Fruit fly (Drosophila melanogaster) whole organism, embryonic: ENCODE data around the gene IntS2.

Experiments used
- Abd-B ChIP-seq: fragments of 200-800 bp; sonication (Bioruptor generic); optimal IDR thresholded peaks from 2 replicates; lab custom pipeline; 2018; ENCODE audit warnings: missing biosample characterization, mild to moderate bottlenecking, missing genetic modification characterization, moderate library complexity
- Blimp-1 ChIP-seq: fragments of 200-800 bp; sonication (Bioruptor generic); optimal IDR thresholded peaks from 3 replicates; lab custom pipeline; 2018; ENCODE audit warnings: missing biosample characterization, missing genetic modification characterization, mild to moderate bottlenecking, moderate library complexity, missing genetic modification reagents
- CG10321 ChIP-seq: fragments of 200-800 bp; sonication (Bioruptor generic); IDR thresholded peaks from 2 replicates; pipeline ENCODE4 v1.3.6; 2022; ENCODE audit warnings: missing biosample characterization, missing genetic modification characterization
- CG10366 ChIP-seq: fragments of 200-800 bp; sonication (Bioruptor generic); IDR thresholded peaks from 2 replicates; pipeline ENCODE4 v1.3.6; 2022; ENCODE audit warnings: missing biosample characterization, missing genetic modification characterization
- CG12236 ChIP-seq: fragments of 200-800 bp; sonication (Bioruptor generic); optimal IDR thresholded peaks from 2 replicates; lab custom pipeline; 2016; ENCODE audit warnings: missing biosample characterization, missing genetic modification characterization
- CG13424 ChIP-seq: fragments of 200-800 bp; sonication (Bioruptor generic); optimal IDR thresholded peaks from 2 replicates; lab custom pipeline; 2019; ENCODE audit warnings: missing biosample characterization, mild to moderate bottlenecking, missing genetic modification characterization, moderate library complexity
- CG13894 ChIP-seq: fragments of 200-800 bp; sonication (Bioruptor generic); optimal IDR thresholded peaks from 3 replicates; lab custom pipeline; 2018; ENCODE audit warnings: missing biosample characterization, mild to moderate bottlenecking, missing genetic modification characterization, moderate library complexity
- CG1602 ChIP-seq: fragments of 200-800 bp; sonication (Bioruptor generic); optimal IDR thresholded peaks from 3 replicates; lab custom pipeline; 2016; ENCODE audit warnings: missing biosample characterization, missing genetic modification characterization
- CG1647 ChIP-seq: fragments of 200-800 bp; sonication (Bioruptor generic); optimal IDR thresholded peaks from 3 replicates; lab custom pipeline; 2016; ENCODE audit warnings: missing biosample characterization, missing genetic modification characterization
- CG17186 ChIP-seq: fragments of 200-800 bp; sonication (Bioruptor generic); optimal IDR thresholded peaks from 3 replicates; lab custom pipeline; 2017; ENCODE audit warnings: missing biosample characterization, missing genetic modification reagents, missing genetic modification characterization
- CG17328 ChIP-seq: fragments of 200-800 bp; sonication (Bioruptor generic); IDR thresholded peaks from 2 replicates; pipeline ENCODE4 v1.3.6; 2022; ENCODE audit warnings: missing biosample characterization, missing genetic modification characterization
- CG17361 ChIP-seq: fragments of 200-800 bp; sonication (Bioruptor generic); IDR thresholded peaks from 3 replicates; pipeline ENCODE4 v1.3.6; 2022; ENCODE audit warnings: missing biosample characterization, missing genetic modification characterization
- CG31388 ChIP-seq: fragments of 200-800 bp; sonication (Bioruptor generic); optimal IDR thresholded peaks from 2 replicates; lab custom pipeline; 2016; ENCODE audit warnings: missing biosample characterization, missing genetic modification characterization
- CG31441 ChIP-seq: fragments of 200-800 bp; sonication (Bioruptor generic); IDR thresholded peaks from 2 replicates; pipeline ENCODE4 v1.3.6; 2022; ENCODE audit warnings: missing biosample characterization, missing genetic modification characterization
- CG4707 ChIP-seq: fragments of 200-800 bp; sonication (Bioruptor generic); optimal IDR thresholded peaks from 2 replicates; lab custom pipeline; 2018; ENCODE audit warnings: missing biosample characterization, mild to moderate bottlenecking, missing genetic modification characterization, moderate library complexity
- CG6272 ChIP-seq: fragments of 200-800 bp; sonication (Bioruptor generic); IDR thresholded peaks from 2 replicates; pipeline ENCODE4 v1.3.6; 2022; ENCODE audit warnings: missing biosample characterization, missing genetic modification characterization
- CG6654 ChIP-seq: fragments of 200-800 bp; sonication (Bioruptor generic); optimal IDR thresholded peaks from 2 replicates; lab custom pipeline; 2017; ENCODE audit warnings: missing biosample characterization, mild to moderate bottlenecking, missing genetic modification characterization
- CG8089 ChIP-seq: fragments of 200-800 bp; sonication (Bioruptor generic); optimal IDR thresholded peaks from 3 replicates; lab custom pipeline; 2016; ENCODE audit warnings: missing biosample characterization, missing genetic modification characterization
- CG9876 ChIP-seq: fragments of 200-800 bp; sonication (Bioruptor generic); optimal IDR thresholded peaks from 2 replicates; lab custom pipeline; 2016; ENCODE audit warnings: missing biosample characterization, missing genetic modification characterization
- D ChIP-seq, 2 experiments: fragments of 200-800 bp in 1 of 2; fragments of >200 bp in 1 of 2; sonication (Bioruptor generic) in 1 of 2; optimal IDR thresholded peaks; 2 replicates in 1 of 2; 3 replicates in 1 of 2; lab custom pipeline; 2017; ENCODE audit warnings: mild to moderate bottlenecking in 1 of 2, missing biosample characterization in 1 of 2, missing genetic modification characterization in 1 of 2, missing genetic modification reagents in 1 of 2
- Dfd ChIP-seq, 2 experiments: fragments of >200 bp; optimal IDR thresholded peaks; 2 replicates each; lab custom pipeline; 2017; ENCODE audit warnings: missing biosample characterization in 2 of 2, missing genetic modification characterization in 2 of 2
- E2f2 ChIP-seq: fragments of 200-800 bp; sonication (Bioruptor generic); IDR thresholded peaks from 2 replicates; pipeline ENCODE4 v1.3.6; 2022; ENCODE audit warnings: missing biosample characterization, missing genetic modification characterization
- ERR ChIP-seq: fragments of 200-800 bp; sonication (Bioruptor generic); optimal IDR thresholded peaks from 2 replicates; lab custom pipeline; 2016; ENCODE audit warnings: missing biosample characterization, missing genetic modification characterization
- H2.0 ChIP-seq: fragments of 200-800 bp; sonication (Bioruptor generic); IDR thresholded peaks from 2 replicates; pipeline ENCODE4 v1.3.6; 2022; ENCODE audit warnings: missing biosample characterization, missing genetic modification characterization
- HLH3B ChIP-seq: fragments of 200-800 bp; sonication (Bioruptor generic); IDR thresholded peaks from 2 replicates; pipeline ENCODE4 v1.3.6; 2022; ENCODE audit warnings: missing biosample characterization, missing genetic modification characterization
- Hr3 ChIP-seq: fragments of 200-800 bp; sonication (Bioruptor generic); optimal IDR thresholded peaks from 3 replicates; lab custom pipeline; 2016; ENCODE audit warnings: missing biosample characterization, missing genetic modification characterization
- Mes4 ChIP-seq: fragments of 200-800 bp; sonication (Bioruptor generic); optimal IDR thresholded peaks from 2 replicates; lab custom pipeline; 2016; ENCODE audit warnings: missing biosample characterization, missing genetic modification characterization
- Mrtf ChIP-seq: fragments of 200-800 bp; sonication (Bioruptor generic); IDR thresholded peaks from 3 replicates; pipeline ENCODE4 v1.3.6; 2022; ENCODE audit warnings: missing biosample characterization, missing genetic modification characterization
- Oaz ChIP-seq: fragments of 200-800 bp; sonication (Bioruptor generic); IDR thresholded peaks from 2 replicates; pipeline ENCODE4 v1.3.6; 2022; ENCODE audit warnings: missing biosample characterization, missing genetic modification characterization
- Six4 ChIP-seq: fragments of 200-800 bp; sonication (Bioruptor generic); optimal IDR thresholded peaks from 2 replicates; lab custom pipeline; 2016; ENCODE audit warnings: missing biosample characterization, missing genetic modification characterization
- TFAM ChIP-seq: fragments of 200-800 bp; sonication (Bioruptor generic); optimal IDR thresholded peaks from 2 replicates; lab custom pipeline; 2017; ENCODE audit warnings: missing biosample characterization, missing genetic modification characterization, inconsistent platforms
- ac ChIP-seq: fragments of 200-800 bp; sonication (Bioruptor generic); optimal IDR thresholded peaks from 3 replicates; lab custom pipeline; 2017; ENCODE audit warnings: missing biosample characterization, mild to moderate bottlenecking, missing genetic modification characterization
- chinmo ChIP-seq: fragments of 200-800 bp; sonication (Bioruptor generic); IDR thresholded peaks from 4 replicates; pipeline ENCODE4 v1.3.6; 2022; ENCODE audit warnings: missing biosample characterization, missing genetic modification characterization; ENCODE audit not compliant: partially characterized antibody
- dm ChIP-seq: fragments of 200-800 bp; sonication (Bioruptor generic); optimal IDR thresholded peaks from 3 replicates; lab custom pipeline; 2016; ENCODE audit warnings: missing biosample characterization, missing genetic modification characterization
- dmrt11E ChIP-seq: fragments of 200-800 bp; sonication (Bioruptor generic); optimal IDR thresholded peaks from 3 replicates; lab custom pipeline; 2018; ENCODE audit warnings: missing biosample characterization, mild to moderate bottlenecking, missing genetic modification characterization, moderate library complexity
- dmrt99B ChIP-seq: fragments of 200-800 bp; sonication (Bioruptor generic); optimal IDR thresholded peaks from 2 replicates; lab custom pipeline; 2018; ENCODE audit warnings: missing biosample characterization, mild to moderate bottlenecking, missing genetic modification characterization, moderate library complexity
- dpn ChIP-seq, 2 experiments: fragments of 200-800 bp; sonication (Bioruptor generic); optimal IDR thresholded peaks; 3 replicates each; lab custom pipeline; 2016; ENCODE audit warnings: missing biosample characterization in 2 of 2, missing genetic modification characterization in 2 of 2
- lilli ChIP-seq: fragments of 200-800 bp; sonication (Bioruptor generic); optimal IDR thresholded peaks from 3 replicates; lab custom pipeline; 2016; ENCODE audit warnings: missing biosample characterization, missing genetic modification characterization
- p53 ChIP-seq: fragments of 200-800 bp; sonication (Bioruptor generic); optimal IDR thresholded peaks from 2 replicates; lab custom pipeline; 2016; ENCODE audit warnings: missing biosample characterization, missing genetic modification characterization
- pfk ChIP-seq: fragments of 200-800 bp; sonication (Bioruptor generic); optimal IDR thresholded peaks from 2 replicates; lab custom pipeline; 2018; ENCODE audit warnings: missing biosample characterization, mild to moderate bottlenecking, missing genetic modification characterization, moderate library complexity
- pzg ChIP-seq: fragments of 200-800 bp; sonication (Bioruptor generic); optimal IDR thresholded peaks from 3 replicates; lab custom pipeline; 2018; ENCODE audit warnings: missing biosample characterization, mild to moderate bottlenecking, missing genetic modification characterization, moderate library complexity
- rib ChIP-seq: fragments of 200-800 bp; sonication (Bioruptor generic); IDR thresholded peaks from 2 replicates; pipeline ENCODE4 v1.3.6; 2022; ENCODE audit warnings: missing biosample characterization, missing genetic modification characterization
- run ChIP-seq: fragments of 200-800 bp; sonication (Bioruptor generic); optimal IDR thresholded peaks from 3 replicates; lab custom pipeline; 2018; ENCODE audit warnings: missing biosample characterization, mild to moderate bottlenecking, missing genetic modification characterization
- salm ChIP-seq: fragments of 200-800 bp; sonication (Bioruptor generic); optimal IDR thresholded peaks from 2 replicates; lab custom pipeline; 2018; ENCODE audit warnings: missing biosample characterization, mild to moderate bottlenecking, missing genetic modification characterization
- sima ChIP-seq: fragments of 200-800 bp; sonication (Bioruptor generic); optimal IDR thresholded peaks from 2 replicates; lab custom pipeline; 2016; ENCODE audit warnings: missing biosample characterization, missing genetic modification characterization
- tgo ChIP-seq: fragments of 200-800 bp; sonication (Bioruptor generic); IDR thresholded peaks from 3 replicates; pipeline ENCODE4 v1.3.6; 2022; ENCODE audit warnings: missing biosample characterization, missing genetic modification characterization
- tx ChIP-seq: fragments of 200-800 bp; sonication (Bioruptor generic); optimal IDR thresholded peaks from 2 replicates; lab custom pipeline; 2016; ENCODE audit warnings: missing biosample characterization, missing genetic modification characterization
- vvl ChIP-seq: fragments of 200-800 bp; sonication (Bioruptor generic); IDR thresholded peaks from 2 replicates; pipeline ENCODE4 v1.3.6; 2022; ENCODE audit warnings: missing biosample characterization, missing genetic modification characterization
- yki ChIP-seq: fragments of >200 bp; optimal IDR thresholded peaks from 3 replicates; lab custom pipeline; 2018
- zen2 ChIP-seq: fragments of 200-800 bp; sonication (Bioruptor generic); IDR thresholded peaks from 3 replicates; pipeline ENCODE4 v1.3.6; 2022; ENCODE audit warnings: missing biosample characterization, missing genetic modification characterization; ENCODE audit not compliant: partially characterized antibody

Gene IntS2

DNA sequence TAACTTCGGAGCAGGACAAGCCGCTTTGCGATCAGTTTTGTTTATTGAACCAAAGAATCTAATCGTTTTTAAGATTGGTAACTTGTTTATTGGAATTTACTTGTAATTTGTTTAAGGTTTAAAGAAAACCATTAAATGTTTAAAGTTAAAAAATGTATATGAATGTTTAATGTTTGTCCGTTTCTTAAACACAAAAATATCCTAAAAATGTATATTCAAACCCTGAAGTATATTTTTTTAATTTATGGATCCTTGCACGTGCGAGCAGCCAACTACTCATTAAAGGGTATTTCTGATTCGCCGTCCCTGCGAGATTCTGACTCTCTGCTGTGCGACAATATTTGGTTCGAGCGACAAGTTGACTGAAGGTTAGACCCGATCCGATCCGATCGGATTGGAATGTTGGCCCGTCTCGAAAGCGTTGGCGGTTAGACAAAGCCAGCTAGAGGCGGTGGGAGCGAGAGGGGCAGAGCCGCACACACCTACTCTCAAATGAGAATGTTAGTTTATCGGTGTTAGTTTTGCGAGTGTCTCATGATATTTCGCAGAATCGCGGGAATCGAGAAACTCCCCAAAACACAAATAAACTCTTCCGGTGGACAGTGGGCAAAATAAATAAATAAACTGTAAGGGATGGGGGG, 42.4 kb upstream of the IntS2 start (continued):
- peak; percentile 16 for TF ChIP-seq ac (GFP tag; lab: Kevin White, UChicago)
- TF ChIP-seq CG10366: peak; percentile 65
- peak; percentile 71 for TF ChIP-seq tx
- peak; percentile 71 for TF ChIP-seq run (tag; lab: Kevin White, UChicago)
- peak; percentile 75 for TF ChIP-seq Mes4
- TF ChIP-seq D (optimal IDR thresholded peaks at IDR 0.05; lab: Kevin White, UChicago): no peak
- TF ChIP-seq D (GFP tag; optimal IDR thresholded peaks at IDR 0.05; lab: Kevin White, UChicago): peak; percentile 87
- peak; percentile 54; the same call in 1 of the 4 replicates for TF ChIP-seq chinmo (GFP tag; lab: Robert Waterston, UW)
- TF ChIP-seq TFAM (GFP tag; lab: Kevin White, UChicago): peak; percentile 33
- TF ChIP-seq vvl: peak; percentile 69; the same call in 1 of the 2 replicates
- TF ChIP-seq CG8089 (GFP tag; lab: Kevin White, UChicago): peak; percentile 59
- TF ChIP-seq dmrt99B: peak; percentile 91
- TF ChIP-seq yki (lab: Kevin White, UChicago): no peak
- peak; percentile 54 for TF ChIP-seq CG6654 (GFP tag; lab: Kevin White, UChicago)
- TF ChIP-seq tgo (GFP tag; lab: Robert Waterston, UW): peak; percentile 75
- peak; percentile 78 for TF ChIP-seq CG13894 (tag; lab: Kevin White, UChicago)
- TF ChIP-seq p53 (GFP tag; lab: Kevin White, UChicago): peak; percentile 37
- peak; percentile 68; the same call in 2 of the 3 replicates for TF ChIP-seq Mrtf (GFP tag; lab: Robert Waterston, UW)
- TF ChIP-seq CG1602 (GFP tag; lab: Kevin White, UChicago): peak; percentile 82
- peak; percentile 89 for TF ChIP-seq lilli (GFP tag; lab: Kevin White, UChicago)
- peak; percentile 76 for TF ChIP-seq Blimp-1 (GFP tag; lab: Kevin White, UChicago)
- TF ChIP-seq Oaz (GFP tag; lab: Robert Waterston, UW): 0 out of 2 replicates have a peak, but pooled peaks have one; percentile 39
- TF ChIP-seq CG10321 (GFP tag; lab: Robert Waterston, UW): peak; percentile 58; the same call in 1 of the 2 replicates
- peak; percentile 71 for TF ChIP-seq salm
- TF ChIP-seq CG31388 (GFP tag; lab: Kevin White, UChicago): peak; percentile 4
- no peak for TF ChIP-seq pfk (GFP tag; lab: Kevin White, UChicago)
- TF ChIP-seq E2f2 (GFP tag; lab: Robert Waterston, UW): peak; percentile 59; the same call in 1 of the 2 replicates
- TF ChIP-seq CG1647: peak; percentile 81
- peak; percentile 93 for TF ChIP-seq CG13424 (tag; lab: Kevin White, UChicago)
- peak; percentile 49 for TF ChIP-seq sima (GFP tag; lab: Kevin White, UChicago)
- TF ChIP-seq Dfd (GFP tag; optimal IDR thresholded peaks at IDR 0.05; lab: Kevin White, UChicago): no peak
- peak; percentile 82 for TF ChIP-seq CG12236 (GFP tag; lab: Kevin White, UChicago)
- TF ChIP-seq dmrt11E (tag; lab: Kevin White, UChicago): peak; percentile 83
- peak; percentile 77 for TF ChIP-seq HLH3B (GFP tag; lab: Robert Waterston, UW)
- peak; percentile 21 for TF ChIP-seq CG17186 (GFP tag; lab: Kevin White, UChicago)
- no peak for TF ChIP-seq CG4707
- peak; percentile 84 for TF ChIP-seq Hr3 (GFP tag; lab: Kevin White, UChicago)
- TF ChIP-seq CG17361 (GFP tag; lab: Robert Waterston, UW): peak; percentile 96
- TF ChIP-seq Abd-B (GFP tag; lab: Kevin White, UChicago): peak; percentile 79
- TF ChIP-seq CG6272 (GFP tag; lab: Robert Waterston, UW): peak; percentile 43; the same call in 1 of the 2 replicates
- peak; percentile 65 for TF ChIP-seq H2.0 (GFP tag; lab: Robert Waterston, UW)
- TF ChIP-seq CG17328: no peak
- no peak for TF ChIP-seq pzg (GFP tag; lab: Kevin White, UChicago)
- peak; percentile 60 for TF ChIP-seq CG9876 (GFP tag; lab: Kevin White, UChicago)
- no peak for TF ChIP-seq zen2 (GFP tag; lab: Robert Waterston, UW)
- peak; percentile 66 for TF ChIP-seq ERR (GFP tag; lab: Kevin White, UChicago)
- TF ChIP-seq CG31441 (GFP tag; lab: Robert Waterston, UW): peak; percentile 86
- TF ChIP-seq Six4 (GFP tag; lab: Kevin White, UChicago): peak; percentile 78
- TF ChIP-seq dm (GFP tag; lab: Kevin White, UChicago): peak; percentile 65
- no peak for TF ChIP-seq rib
- peak; percentile 83 to 90 for TF ChIP-seq dpn (GFP tag; optimal IDR thresholded peaks at IDR 0.05; lab: Kevin White, UChicago)
